Fruit fly (Drosophila melanogaster) S2 (cell line): ENCODE results near the gene sti.

Experiments used
- CG8478 ChIP-seq: fragments of >200 bp; optimal IDR thresholded peaks from 2 replicates; lab custom pipeline; 2018
- CTCF ChIP-seq, 2 experiments: fragments of >200 bp; optimal IDR thresholded peaks; 2 replicates each; lab custom pipeline; 2018

- TF ChIP-seq CG8478 (lab: Kevin White, UChicago): no peak
- TF ChIP-seq CTCF (optimal IDR thresholded peaks at IDR 0.05; lab: Kevin White, UChicago): no peak
Observed at dm6 chr3L:12507571-12507970, 7.0 kb downstream of the sti start, which contains the start of gene CG10654.
